Fruit fly (Drosophila melanogaster) whole organism, pupa: ENCODE measurements around the gene CG32091.

Experiments
- CG10348 ChIP-seq: fragments of 200-800 bp; sonication (Bioruptor generic); IDR thresholded peaks from 2 replicates; pipeline ENCODE4 v1.3.6; 2022; ENCODE audit warnings: missing biosample characterization, missing genetic modification characterization
- CG12605 ChIP-seq: fragments of 200-800 bp; sonication (Bioruptor generic); IDR thresholded peaks from 2 replicates; pipeline ENCODE4 v1.3.6; 2022; ENCODE audit warnings: missing biosample characterization, missing genetic modification characterization
- CG13204 ChIP-seq: fragments of 200-800 bp; sonication (Bioruptor generic); optimal IDR thresholded peaks from 2 replicates; lab custom pipeline; 2018; ENCODE audit warnings: missing biosample characterization, mild to moderate bottlenecking, missing genetic modification characterization, moderate library complexity
- CG14655 ChIP-seq: fragments of 200-800 bp; sonication (Bioruptor generic); optimal IDR thresholded peaks from 3 replicates; lab custom pipeline; 2017; ENCODE audit warnings: mild to moderate bottlenecking, missing biosample characterization, missing genetic modification reagents, missing genetic modification characterization
- CG15710 ChIP-seq: fragments of 200-800 bp; sonication (Bioruptor generic); optimal IDR thresholded peaks from 2 replicates; lab custom pipeline; 2018; ENCODE audit warnings: missing biosample characterization, mild to moderate bottlenecking, missing genetic modification characterization, moderate library complexity
- CG17806 ChIP-seq: fragments of 200-800 bp; sonication (Bioruptor generic); optimal IDR thresholded peaks from 2 replicates; lab custom pipeline; 2018; ENCODE audit warnings: missing biosample characterization, mild to moderate bottlenecking, missing genetic modification characterization, moderate library complexity
- CG32121 ChIP-seq: fragments of 200-800 bp; sonication (Bioruptor generic); IDR thresholded peaks from 2 replicates; pipeline ENCODE4 v1.3.6; 2022; ENCODE audit warnings: missing biosample characterization, missing genetic modification characterization
- CG34367 ChIP-seq: fragments of 200-800 bp; sonication (Bioruptor generic); optimal IDR thresholded peaks from 2 replicates; lab custom pipeline; 2018; ENCODE audit warnings: missing biosample characterization, mild to moderate bottlenecking, missing genetic modification characterization
- CG4496 ChIP-seq: fragments of 200-800 bp; sonication (Bioruptor generic); IDR thresholded peaks from 3 replicates; pipeline ENCODE4 v1.3.6; 2022; ENCODE audit warnings: missing biosample characterization, missing genetic modification characterization
- CG8159 ChIP-seq: fragments of 200-800 bp; sonication (Bioruptor generic); optimal IDR thresholded peaks from 3 replicates; lab custom pipeline; 2018; ENCODE audit warnings: missing biosample characterization, mild to moderate bottlenecking, missing genetic modification characterization, moderate library complexity
- CG8301 ChIP-seq: fragments of 200-800 bp; sonication (Bioruptor generic); optimal IDR thresholded peaks from 2 replicates; lab custom pipeline; 2018; ENCODE audit warnings: missing biosample characterization, mild to moderate bottlenecking, missing genetic modification characterization
- CG9948 ChIP-seq: fragments of 200-800 bp; sonication (Bioruptor generic); optimal IDR thresholded peaks from 2 replicates; lab custom pipeline; 2018; ENCODE audit warnings: missing biosample characterization, mild to moderate bottlenecking, missing genetic modification characterization, moderate library complexity
- D1 ChIP-seq: fragments of 200-800 bp; sonication (Bioruptor generic); optimal IDR thresholded peaks from 2 replicates; lab custom pipeline; 2018; ENCODE audit warnings: missing biosample characterization, mild to moderate bottlenecking, missing genetic modification characterization, moderate library complexity
- EcR ChIP-seq: fragments of 200-800 bp; sonication (Bioruptor generic); optimal IDR thresholded peaks from 3 replicates; lab custom pipeline; 2019; ENCODE audit warnings: missing biosample characterization, missing genetic modification characterization, mild to moderate bottlenecking, moderate library complexity, missing genetic modification reagents
- Ets98B ChIP-seq: fragments of 200-800 bp; sonication (Bioruptor generic); IDR thresholded peaks from 2 replicates; pipeline ENCODE4 v1.3.6; 2022; ENCODE audit warnings: missing biosample characterization, missing genetic modification characterization
- Pif1A ChIP-seq: fragments of 200-800 bp; sonication (Bioruptor generic); optimal IDR thresholded peaks from 3 replicates; lab custom pipeline; 2016; ENCODE audit warnings: missing biosample characterization, missing genetic modification characterization
- Pif1B ChIP-seq: fragments of 200-800 bp; sonication (Bioruptor generic); optimal IDR thresholded peaks from 3 replicates; lab custom pipeline; 2016; ENCODE audit warnings: missing biosample characterization, missing genetic modification characterization
- Snoo ChIP-seq: fragments of 200-800 bp; sonication (Bioruptor generic); optimal IDR thresholded peaks from 3 replicates; lab custom pipeline; 2017; ENCODE audit warnings: missing biosample characterization, mild to moderate bottlenecking, missing genetic modification characterization, inconsistent platforms
- fd96Ca ChIP-seq: fragments of 200-800 bp; sonication (Bioruptor generic); IDR thresholded peaks from 3 replicates; pipeline ENCODE4 v1.3.6; 2022; ENCODE audit warnings: missing biosample characterization, missing genetic modification characterization
- gl ChIP-seq: fragments of 200-800 bp; sonication (Bioruptor generic); optimal IDR thresholded peaks from 2 replicates; lab custom pipeline; 2018; ENCODE audit warnings: missing biosample characterization, mild to moderate bottlenecking, missing genetic modification characterization

The CG32091 gene

DNA sequence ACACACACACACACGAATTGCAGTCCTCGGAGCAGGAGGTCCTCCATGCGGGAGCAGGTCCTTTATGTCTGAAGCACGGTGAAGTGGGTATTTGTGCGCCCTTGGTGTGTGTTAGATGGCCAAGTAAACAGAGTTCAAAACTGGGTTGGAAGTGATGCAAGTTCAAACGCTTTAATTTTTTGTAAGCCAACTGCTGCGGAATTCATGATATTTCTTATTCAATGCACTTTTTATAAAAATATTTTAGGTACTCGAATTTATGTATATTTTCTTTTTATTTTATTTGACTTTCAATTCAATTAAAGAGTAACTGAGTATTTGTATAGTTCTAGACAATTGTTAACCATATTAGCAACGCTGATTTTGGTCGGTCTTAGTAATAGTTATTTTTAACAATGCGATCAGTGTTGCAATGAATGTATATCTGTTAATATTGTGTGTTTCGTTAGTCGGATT lies 31.2 kb upstream of the CG32091 start, which contains the start of the genes CG14137 and CG46394:
Gene CG14137 (minus strand): TSS at position 101 of the 456 bp plus-strand sequence.
Gene CG46394 (plus strand): TSS at position 406 of the 456 bp plus-strand sequence.
- TF ChIP-seq CG17806 (tag; lab: Kevin White, UChicago) (no peak), EcR (GFP tag; lab: Kevin White, UChicago) (no peak), D1 (tag; lab: Kevin White, UChicago) (no peak), CG14655 (no peak), Snoo (tag; lab: Kevin White, UChicago) (no peak), CG8301 (tag; lab: Kevin White, UChicago) (no peak), Ets98B (no peak)

DNA sequence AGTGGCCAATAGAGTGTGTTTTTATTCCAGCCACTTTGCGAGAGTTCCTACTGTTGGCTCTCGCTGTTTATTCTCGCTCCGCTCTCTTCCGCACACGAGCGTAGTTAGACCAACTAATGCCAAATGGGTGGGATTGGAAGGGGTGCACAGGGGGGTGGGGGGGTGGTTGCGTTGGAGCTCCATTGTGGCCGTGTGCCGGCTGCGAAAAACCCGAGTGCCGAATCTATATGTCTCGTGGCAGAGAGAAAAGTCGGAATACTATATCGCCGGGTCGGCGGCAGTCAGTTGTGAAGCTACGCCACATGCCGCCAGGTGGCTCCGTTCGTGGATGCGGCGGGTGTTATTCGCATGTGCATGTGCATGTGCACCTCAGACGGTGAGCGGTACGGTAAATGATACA lies 30.1 kb upstream of the CG32091 start:
- TF ChIP-seq CG32121 (GFP tag; lab: Robert Waterston, UW) (peak; percentile 28; the same call in 1 of the 2 replicates), CG15710 (no peak), CG4496 (GFP tag; lab: Robert Waterston, UW) (peak; percentile 44; the same call in 1 of the 3 replicates), Snoo (tag; lab: Kevin White, UChicago) (no peak), Pif1A (no peak), CG14655 (no peak), Ets98B (0 out of 2 replicates have a peak, but pooled peaks have one; percentile 8), fd96Ca (GFP tag; lab: Robert Waterston, UW) (0 out of 3 replicates have a peak, but pooled peaks have one; percentile 16)

DNA sequence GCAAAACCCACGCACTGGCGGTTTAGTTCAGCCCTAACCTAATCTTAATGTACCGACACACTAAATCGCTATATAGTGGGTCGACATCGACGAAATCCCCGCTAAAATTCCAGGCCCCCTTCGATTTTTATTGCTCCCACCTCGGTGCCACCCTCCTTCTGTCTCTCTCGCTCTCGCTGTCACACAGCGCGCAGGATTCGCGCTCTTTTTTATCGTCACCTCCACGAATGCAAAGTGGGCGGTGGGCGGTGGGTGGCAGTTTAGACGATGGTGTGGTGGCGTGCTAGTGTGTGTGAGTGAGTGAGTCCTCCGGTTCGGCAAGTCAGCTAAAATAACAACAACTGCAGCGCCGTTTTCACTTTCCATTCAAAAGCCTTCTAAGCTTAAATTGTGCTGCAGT lies 29.2 kb upstream of the CG32091 start:
- no peak for TF ChIP-seq CG8301 (tag; lab: Kevin White, UChicago)
- TF ChIP-seq CG12605 (GFP tag; lab: Robert Waterston, UW) = no peak
- TF ChIP-seq CG13204 = no peak
- TF ChIP-seq CG34367 = no peak
- TF ChIP-seq CG4496 (GFP tag; lab: Robert Waterston, UW) = no peak
- no peak for TF ChIP-seq Ets98B
- TF ChIP-seq CG17806 (tag; lab: Kevin White, UChicago) = no peak
- TF ChIP-seq CG14655 = no peak
- TF ChIP-seq EcR (GFP tag; lab: Kevin White, UChicago) = no peak
- TF ChIP-seq fd96Ca (GFP tag; lab: Robert Waterston, UW) = no peak
- no peak for TF ChIP-seq CG9948 (tag; lab: Kevin White, UChicago)
- TF ChIP-seq CG8159 (tag; lab: Kevin White, UChicago) = no peak

DNA sequence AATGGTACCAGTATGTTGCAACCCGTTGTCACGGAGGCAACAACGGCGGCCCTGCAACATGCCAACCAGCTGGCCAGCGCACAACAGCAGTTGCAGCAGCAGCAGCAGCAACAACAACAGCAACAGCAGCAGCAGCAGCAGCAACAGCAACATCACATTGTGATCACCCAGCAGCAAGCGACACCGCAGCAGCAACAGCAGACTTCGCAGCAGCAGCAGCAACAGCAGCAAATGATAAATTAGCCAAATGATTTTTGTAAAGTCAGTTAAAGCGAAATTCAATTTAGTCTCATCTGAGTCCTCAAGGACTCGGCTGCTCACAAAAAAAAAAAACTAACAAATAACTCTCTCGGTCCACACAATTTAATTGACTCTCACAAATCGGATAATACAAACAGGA lies 27.0 kb upstream of the CG32091 start:
- TF ChIP-seq D1 (tag; lab: Kevin White, UChicago) (no peak), Snoo (tag; lab: Kevin White, UChicago) (no peak)
- TF ChIP-seq, all 21 proteins: peak for 0

DNA sequence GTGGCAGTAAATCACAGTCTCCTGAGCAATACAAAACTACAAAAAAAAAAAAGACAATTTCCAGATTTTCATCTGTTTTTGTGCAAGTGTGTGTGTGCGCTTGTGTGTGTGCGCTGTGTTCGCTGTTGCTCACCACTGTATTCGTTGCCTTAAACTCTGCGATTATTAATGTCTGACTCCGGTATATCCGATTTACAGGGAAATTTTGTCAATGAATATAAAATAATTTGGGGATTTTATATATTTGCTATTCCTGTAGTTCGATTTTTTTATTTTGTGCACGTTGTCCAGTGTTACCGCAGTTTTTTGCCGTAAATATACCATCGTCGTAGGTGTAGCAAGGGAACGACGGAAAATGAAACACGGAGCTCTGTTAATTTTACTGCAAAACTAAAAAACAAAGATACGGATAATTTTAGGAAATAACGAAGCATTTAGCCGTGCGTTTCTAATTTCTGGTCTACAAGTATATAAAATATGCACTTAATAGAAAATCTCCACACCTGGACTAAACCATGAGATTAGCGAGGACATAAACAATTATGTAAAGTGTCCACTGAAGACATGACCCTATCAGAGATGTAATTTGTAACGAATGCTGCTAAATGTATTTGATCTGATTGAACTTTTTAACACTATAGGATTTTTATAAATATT lies 21.9 kb upstream of the CG32091 start, which contains the start of gene Duba:
Gene Duba (minus strand): TSS at position 313 of the 657 bp plus-strand sequence.
- TF ChIP-seq EcR (GFP tag; lab: Kevin White, UChicago) = no peak
- peak; percentile 18 for TF ChIP-seq D1 (tag; lab: Kevin White, UChicago)
- no peak for TF ChIP-seq CG13204
- peak; percentile 9 for TF ChIP-seq CG15710
- TF ChIP-seq CG14655 = no peak

DNA sequence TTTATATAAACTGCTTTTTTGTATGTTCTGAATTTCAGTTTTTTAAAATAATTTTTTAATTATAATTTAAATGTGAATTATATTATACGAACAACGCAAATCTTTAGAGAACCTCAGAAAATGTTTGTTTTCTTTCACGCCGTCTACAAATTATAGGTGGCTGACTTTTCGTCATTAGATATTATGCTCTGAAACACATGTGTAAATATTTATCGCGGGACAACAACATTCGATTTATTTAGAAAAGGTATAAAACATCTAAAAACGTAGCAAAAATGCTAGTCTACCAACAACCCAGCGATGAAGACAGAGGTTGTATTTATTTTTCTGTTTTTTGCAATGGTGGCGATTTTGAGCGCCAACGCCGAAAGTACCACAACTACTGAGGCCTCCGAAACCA lies 21.4 kb upstream of the CG32091 start, which contains the start of gene CG42832:
Gene CG42832 (plus strand): TSS at position 301 of the 400 bp plus-strand sequence.
- TF ChIP-seq CG17806 (tag; lab: Kevin White, UChicago) = no peak
- no peak for TF ChIP-seq gl (tag; lab: Kevin White, UChicago)
- TF ChIP-seq CG32121 (GFP tag; lab: Robert Waterston, UW) = no peak
- TF ChIP-seq CG14655 = no peak
- no peak for TF ChIP-seq D1 (tag; lab: Kevin White, UChicago)
- no peak for TF ChIP-seq Snoo (tag; lab: Kevin White, UChicago)
- no peak for TF ChIP-seq Pif1A
- TF ChIP-seq EcR (GFP tag; lab: Kevin White, UChicago) = no peak
- TF ChIP-seq fd96Ca (GFP tag; lab: Robert Waterston, UW) = no peak
- TF ChIP-seq CG4496 (GFP tag; lab: Robert Waterston, UW) = no peak
- TF ChIP-seq CG15710 = no peak
- no peak for TF ChIP-seq CG13204

DNA sequence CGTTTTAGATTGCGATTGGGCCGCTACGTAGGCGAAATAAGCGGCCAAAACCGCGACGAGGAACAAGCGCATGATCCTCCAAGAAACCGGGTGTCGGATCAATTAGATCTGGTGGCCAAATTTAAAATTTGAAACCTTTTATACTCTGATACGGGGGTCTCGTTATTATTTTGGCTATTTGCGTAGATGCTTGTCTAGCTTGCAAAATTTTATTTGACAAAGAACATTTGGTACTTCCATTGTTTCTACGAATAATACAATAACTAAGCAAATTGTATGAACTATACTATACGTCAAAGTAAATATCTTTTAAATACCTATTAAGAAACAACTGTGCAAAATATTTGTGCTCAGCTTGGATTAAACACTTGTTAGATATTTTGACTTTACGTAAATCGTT lies 11.2 kb upstream of the CG32091 start, which contains the start of gene Muc68Ca:
Gene Muc68Ca (minus strand): TSS at position 101 of the 400 bp plus-strand sequence.
- TF ChIP-seq CG10348 (GFP tag; lab: Robert Waterston, UW) (no peak), gl (tag; lab: Kevin White, UChicago) (no peak), CG17806 (tag; lab: Kevin White, UChicago) (no peak), Pif1B (GFP tag; lab: Kevin White, UChicago) (no peak)
